Fruit fly (Drosophila melanogaster): Measurements from ENCODE around the gene SuUR.

DNA sequence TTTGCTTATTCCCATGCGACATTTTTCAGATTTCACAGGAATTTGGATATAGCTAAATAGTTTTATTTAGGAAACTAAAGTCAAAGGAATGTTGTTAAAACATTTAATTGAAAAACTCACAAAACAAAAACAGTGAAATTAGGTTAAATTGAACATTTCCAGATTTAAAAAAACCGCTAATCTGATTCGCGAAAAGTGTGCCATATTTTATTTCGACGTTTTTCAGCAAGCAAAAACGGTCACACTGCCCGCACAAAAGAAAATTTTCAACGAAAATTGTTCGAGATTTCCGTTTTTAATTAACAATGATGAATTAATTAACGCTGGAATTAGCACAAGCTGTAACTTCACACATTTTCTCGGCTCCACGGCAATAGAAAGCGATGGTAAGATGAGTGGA is 44.7 kb downstream of the SuUR start, which contains the start of the genes CG34012 and emei:
- TF ChIP-seq Myc (optimal IDR thresholded peaks at IDR 0.05) (no peak), h (optimal IDR thresholded peaks at IDR 0.05) (no peak), psq (optimal IDR thresholded peaks at IDR 0.05) (no peak), Sin3A (optimal IDR thresholded peaks at IDR 0.05) (no peak), ttk (optimal IDR thresholded peaks at IDR 0.05) (no peak), insv (optimal IDR thresholded peaks at IDR 0.05) (no peak)
